Worm (Caenorhabditis elegans) whole organism, late embryonic: ENCODE results near the gene mrps-2.

ENCODE experiments used
- F13H6.1 ChIP-seq: sonication (generic microtip); optimal IDR thresholded peaks from 2 replicates; lab custom pipeline; 2016; ENCODE audit warnings: missing genetic modification characterization, missing compliant biosample characterization
- T23F11.4 ChIP-seq: fragments of 200-800 bp; sonication (Bioruptor generic); optimal IDR thresholded peaks from 2 replicates; lab custom pipeline; 2018; ENCODE audit warnings: mild to moderate bottlenecking, missing genetic modification characterization, missing compliant biosample characterization
- ahr-1 ChIP-seq: sonication (generic microtip); optimal IDR thresholded peaks from 2 replicates; lab custom pipeline; 2016; ENCODE audit warnings: missing genetic modification characterization, missing compliant biosample characterization
- ceh-24 ChIP-seq: sonication (generic microtip); optimal IDR thresholded peaks from 2 replicates; lab custom pipeline; 2016; ENCODE audit warnings: mild to moderate bottlenecking, missing genetic modification characterization, missing compliant biosample characterization
- ceh-9 ChIP-seq: sonication (generic microtip); optimal IDR thresholded peaks from 2 replicates; lab custom pipeline; 2016; ENCODE audit warnings: mild to moderate bottlenecking, missing genetic modification characterization, inconsistent platforms, missing compliant biosample characterization
- dmd-4 ChIP-seq: sonication (generic microtip); optimal IDR thresholded peaks from 2 replicates; lab custom pipeline; 2016; ENCODE audit warnings: borderline replicate concordance, missing genetic modification characterization, missing compliant biosample characterization
- elt-2 ChIP-seq: sonication (generic microtip); optimal IDR thresholded peaks from 2 replicates; lab custom pipeline; 2016; ENCODE audit warnings: missing genetic modification reagents, missing genetic modification characterization, missing compliant biosample characterization
- hlh-13 ChIP-seq: fragments of 200-800 bp; sonication (Bioruptor generic); optimal IDR thresholded peaks from 2 replicates; lab custom pipeline; 2018; ENCODE audit warnings: mild to moderate bottlenecking, missing genetic modification characterization, missing compliant biosample characterization
- nhr-11 ChIP-seq: fragments of 150-350 bp; optimal IDR thresholded peaks from 2 replicates; lab custom pipeline; 2014; ENCODE audit warnings: missing biosample characterization, missing genetic modification characterization

- TF ChIP-seq hlh-13 (GFP tag; lab: Kevin White, UChicago) (no peak), ceh-24 (no peak), nhr-11 (tag; lab: Kevin White, UChicago) (no peak), ahr-1 (tag; lab: Kevin White, UChicago) (no peak), F13H6.1 (tag; lab: Kevin White, UChicago) (no peak), elt-2 (peak; percentile 31), T23F11.4 (no peak), ceh-9 (tag; lab: Kevin White, UChicago) (no peak), dmd-4 (tag; lab: Kevin White, UChicago) (no peak)
Measured at ce11 chrV:8434400-8434827, 31.1 kb upstream of the mrps-2 start.
